Worm (Caenorhabditis elegans) whole organism, L4 larva: Measurements from ENCODE around the gene ZK742.3.

ENCODE experiments used
- D1046.2 ChIP-seq: fragments of 200-800 bp; sonication (Bioruptor generic); IDR thresholded peaks from 2 replicates; pipeline ENCODE4 v1.3.6; 2022; ENCODE audit warnings: missing genetic modification characterization, missing compliant biosample characterization
- F26F4.8 ChIP-seq: fragments of 200-800 bp; sonication (Bioruptor generic); conservative IDR thresholded peaks from 2 replicates; pipeline ENCODE4 v1.3.6; 2022; ENCODE audit warnings: missing genetic modification characterization, missing compliant biosample characterization
- F37D6.2 ChIP-seq: sonication (generic microtip); optimal IDR thresholded peaks from 2 replicates; lab custom pipeline; 2016; ENCODE audit warnings: mild to moderate bottlenecking, missing genetic modification characterization, missing compliant biosample characterization
- R02D3.7 ChIP-seq: fragments of 150-350 bp; sonication (generic microtip); optimal IDR thresholded peaks from 3 replicates; lab custom pipeline; 2014; ENCODE audit warnings: missing biosample characterization, missing genetic modification characterization
- T26A8.4 ChIP-seq: fragments of 200-800 bp; sonication (Bioruptor generic); IDR thresholded peaks from 2 replicates; pipeline ENCODE4 v1.3.6; 2022; ENCODE audit warnings: missing genetic modification characterization, missing compliant biosample characterization
- Y105C5A.15 ChIP-seq: fragments of 200-800 bp; sonication (Bioruptor generic); IDR thresholded peaks from 2 replicates; pipeline ENCODE4 v1.3.6; 2022; ENCODE audit warnings: missing genetic modification characterization, missing compliant biosample characterization
- ama-1 ChIP-seq: fragments of 150-350 bp; optimal IDR thresholded peaks from 2 replicates; lab custom pipeline; 2014; ENCODE audit warnings: inconsistent platforms, mixed read lengths
- arid-1 ChIP-seq: fragments of 200-800 bp; sonication (Bioruptor generic); conservative IDR thresholded peaks from 2 replicates; pipeline ENCODE4 v1.3.6; 2022; ENCODE audit warnings: missing genetic modification reagents, missing genetic modification characterization, missing compliant biosample characterization
- daf-16 ChIP-seq, 3 experiments: sonication (generic microtip); optimal IDR thresholded peaks; 2 replicates each; lab custom pipeline; 2016 to 2017; ENCODE audit warnings: missing genetic modification characterization in 3 of 3, missing genetic modification reagents in 3 of 3, mild to moderate bottlenecking in 2 of 3, missing compliant biosample characterization in 2 of 3, missing biosample characterization in 1 of 3, moderate library complexity in 1 of 3
- dmd-8 ChIP-seq: fragments of 200-800 bp; sonication (Bioruptor generic); IDR thresholded peaks from 2 replicates; pipeline ENCODE4 v1.3.6; 2022; ENCODE audit warnings: missing genetic modification characterization, missing compliant biosample characterization
- dmd-9 ChIP-seq: fragments of 200-800 bp; sonication (Bioruptor generic); IDR thresholded peaks from 2 replicates; pipeline ENCODE4 v1.3.6; 2022; ENCODE audit warnings: missing genetic modification reagents, missing genetic modification characterization, missing compliant biosample characterization
- duxl-1 ChIP-seq: sonication (generic microtip); optimal IDR thresholded peaks from 2 replicates; lab custom pipeline; 2016; ENCODE audit warnings: mild to moderate bottlenecking, missing genetic modification characterization, moderate library complexity, missing compliant biosample characterization; ENCODE audit not compliant: poor library complexity
- egl-43 ChIP-seq: fragments of 200-800 bp; sonication (Bioruptor generic); IDR thresholded peaks from 2 replicates; pipeline ENCODE4 v1.3.6; 2022; ENCODE audit warnings: missing genetic modification reagents, missing genetic modification characterization, missing compliant biosample characterization
- fkh-10 ChIP-seq: fragments of 150-350 bp; optimal IDR thresholded peaks from 2 replicates; lab custom pipeline; 2014; ENCODE audit warnings: missing biosample characterization, missing genetic modification reagents, missing genetic modification characterization
- gei-8 ChIP-seq: fragments of 200-800 bp; sonication (Bioruptor generic); optimal IDR thresholded peaks from 2 replicates; lab custom pipeline; 2018; ENCODE audit warnings: mild to moderate bottlenecking, missing genetic modification characterization, missing compliant biosample characterization
- hif-1 ChIP-seq, 2 experiments: sonication (generic microtip); optimal IDR thresholded peaks; 2 replicates each; lab custom pipeline; 2016 to 2017; ENCODE audit warnings: missing compliant biosample characterization in 2 of 2, missing genetic modification characterization in 2 of 2, missing genetic modification reagents in 2 of 2, missing genotype in 2 of 2, mild to moderate bottlenecking in 1 of 2
- hlh-11 ChIP-seq: fragments of 200-800 bp; sonication (Bioruptor generic); optimal IDR thresholded peaks from 2 replicates; lab custom pipeline; 2018; ENCODE audit warnings: mild to moderate bottlenecking, missing genetic modification characterization, missing compliant biosample characterization
- hmg-1.1 ChIP-seq: fragments of 200-800 bp; sonication (Bioruptor generic); IDR thresholded peaks from 2 replicates; pipeline ENCODE4 v1.3.6; 2022; ENCODE audit warnings: missing genetic modification reagents, missing genetic modification characterization, missing compliant biosample characterization
- jun-1 ChIP-seq: fragments of 150-350 bp; optimal IDR thresholded peaks from 2 replicates; lab custom pipeline; 2014; ENCODE audit warnings: missing biosample characterization, missing genetic modification reagents, missing genetic modification characterization
- lin-13 ChIP-seq: fragments of 150-350 bp; optimal IDR thresholded peaks from 2 replicates; lab custom pipeline; 2014; ENCODE audit warnings: missing biosample characterization, missing genetic modification reagents, missing genetic modification characterization
- lin-15B ChIP-seq: fragments of 150-350 bp; sonication (generic microtip); optimal IDR thresholded peaks from 3 replicates; lab custom pipeline; 2014; ENCODE audit warnings: missing biosample characterization, missing genetic modification characterization
- lin-38 ChIP-seq: fragments of 200-800 bp; sonication (Bioruptor generic); IDR thresholded peaks from 2 replicates; pipeline ENCODE4 v1.3.6; 2022; ENCODE audit warnings: missing genetic modification reagents, missing genetic modification characterization, missing compliant biosample characterization
- lir-3 ChIP-seq: sonication (generic microtip); optimal IDR thresholded peaks from 2 replicates; lab custom pipeline; 2016; ENCODE audit warnings: mild to moderate bottlenecking, missing genetic modification characterization, missing compliant biosample characterization
- lsy-2 ChIP-seq, 2 experiments: fragments of 150-350 bp in 1 of 2; sonication (generic microtip) in 1 of 2; optimal IDR thresholded peaks; 2 replicates each; lab custom pipeline; 2014 to 2017; ENCODE audit warnings: missing biosample characterization in 2 of 2, missing genetic modification characterization in 2 of 2
- madf-9 ChIP-seq: fragments of 200-800 bp; sonication (Bioruptor generic); conservative IDR thresholded peaks from 2 replicates; pipeline ENCODE4 v1.3.6; 2022; ENCODE audit warnings: missing genetic modification reagents, missing genetic modification characterization, missing compliant biosample characterization
- mdl-1 ChIP-seq, 2 experiments: fragments of 150-350 bp in 1 of 2; sonication (generic microtip) in 1 of 2; optimal IDR thresholded peaks; 2 replicates each; lab custom pipeline; 2014 to 2017; ENCODE audit warnings: missing biosample characterization in 2 of 2, missing genetic modification characterization in 2 of 2
- mep-1 ChIP-seq: fragments of 150-350 bp; sonication (generic microtip); optimal IDR thresholded peaks from 3 replicates; lab custom pipeline; 2014; ENCODE audit warnings: missing biosample characterization, missing genetic modification characterization
- mes-2 ChIP-seq: sonication (generic microtip); optimal IDR thresholded peaks from 2 replicates; lab custom pipeline; 2016; ENCODE audit warnings: missing genotype, mild to moderate bottlenecking, missing genetic modification characterization, missing compliant biosample characterization; ENCODE audit not compliant: poor library complexity, severe bottlenecking
- nhr-10 ChIP-seq: fragments of 150-350 bp; optimal IDR thresholded peaks from 2 replicates; lab custom pipeline; 2014; ENCODE audit warnings: missing biosample characterization, missing genetic modification characterization
- nhr-11 ChIP-seq: fragments of 150-350 bp; optimal IDR thresholded peaks from 2 replicates; lab custom pipeline; 2014; ENCODE audit warnings: missing biosample characterization, missing genetic modification characterization
- nhr-25 ChIP-seq: sonication (generic microtip); optimal IDR thresholded peaks from 2 replicates; lab custom pipeline; 2017; ENCODE audit warnings: missing genetic modification characterization, mild to moderate bottlenecking, missing compliant biosample characterization, antibody characterized with exemption, moderate library complexity, borderline replicate concordance; ENCODE audit not compliant: insufficient read depth
- nhr-28 ChIP-seq: fragments of 150-350 bp; optimal IDR thresholded peaks from 2 replicates; lab custom pipeline; 2014; ENCODE audit warnings: missing biosample characterization, missing genetic modification characterization
- nhr-42 ChIP-seq: fragments of 200-800 bp; sonication (Bioruptor generic); IDR thresholded peaks from 2 replicates; pipeline ENCODE4 v1.3.6; 2022; ENCODE audit warnings: missing genetic modification characterization, missing compliant biosample characterization
- nhr-6 ChIP-seq: fragments of 150-350 bp; optimal IDR thresholded peaks from 2 replicates; lab custom pipeline; 2014; ENCODE audit warnings: missing biosample characterization, missing genetic modification characterization
- nhr-76 ChIP-seq: fragments of 150-350 bp; optimal IDR thresholded peaks from 2 replicates; lab custom pipeline; 2014; ENCODE audit warnings: missing biosample characterization, missing genetic modification characterization
- nhr-77 ChIP-seq: fragments of 150-350 bp; optimal IDR thresholded peaks from 2 replicates; lab custom pipeline; 2014; ENCODE audit warnings: missing biosample characterization, missing genetic modification characterization
- pha-4 ChIP-seq, 2 experiments: fragments of 150-350 bp in 1 of 2; fragments of 200-800 bp in 1 of 2; sonication (Bioruptor generic) in 1 of 2; IDR thresholded peaks in 1 of 2; optimal IDR thresholded peaks in 1 of 2; 2 replicates each; pipeline versions ENCODE4 v1.3.6 to Lab custom; 2014 to 2022; ENCODE audit warnings: missing genetic modification characterization in 2 of 2, missing genetic modification reagents in 2 of 2, missing biosample characterization in 1 of 2, missing compliant biosample characterization in 1 of 2
- pqm-1 ChIP-seq: sonication (generic microtip); optimal IDR thresholded peaks from 2 replicates; lab custom pipeline; 2017; ENCODE audit warnings: missing biosample characterization, missing genetic modification characterization
- rbr-2 ChIP-seq: sonication (generic microtip); optimal IDR thresholded peaks from 2 replicates; lab custom pipeline; 2016; ENCODE audit warnings: missing genotype, missing genetic modification characterization, missing compliant biosample characterization
- saeg-2 ChIP-seq: fragments of 200-800 bp; sonication (Bioruptor generic); IDR thresholded peaks from 2 replicates; pipeline ENCODE4 v1.3.6; 2022; ENCODE audit warnings: missing genetic modification reagents, missing genetic modification characterization, missing compliant biosample characterization
- set-16 ChIP-seq: fragments of 200-800 bp; sonication (Bioruptor generic); IDR thresholded peaks from 2 replicates; pipeline ENCODE4 v1.3.6; 2022; ENCODE audit warnings: missing genetic modification reagents, missing genetic modification characterization, missing compliant biosample characterization
- skn-1 ChIP-seq: fragments of 150-350 bp; optimal IDR thresholded peaks from 2 replicates; lab custom pipeline; 2014; ENCODE audit warnings: missing biosample characterization, missing genetic modification characterization
- spr-1 ChIP-seq: sonication (generic microtip); optimal IDR thresholded peaks from 2 replicates; lab custom pipeline; 2016; ENCODE audit warnings: mild to moderate bottlenecking, missing genetic modification characterization, missing compliant biosample characterization
- tra-1 ChIP-seq: fragments of 200-800 bp; sonication (Bioruptor generic); IDR thresholded peaks from 2 replicates; pipeline ENCODE4 v1.3.6; 2022; ENCODE audit warnings: missing genetic modification reagents, missing genetic modification characterization, missing compliant biosample characterization
- unc-39 ChIP-seq: sonication (generic microtip); optimal IDR thresholded peaks from 2 replicates; lab custom pipeline; 2017; ENCODE audit warnings: missing biosample characterization, missing genetic modification characterization
- zfp-3 ChIP-seq: fragments of 200-800 bp; sonication (Bioruptor generic); conservative IDR thresholded peaks from 2 replicates; pipeline ENCODE4 v1.3.6; 2022; ENCODE audit warnings: missing genetic modification reagents, missing genetic modification characterization, missing compliant biosample characterization
- ztf-7 ChIP-seq: fragments of 150-350 bp; optimal IDR thresholded peaks from 2 replicates; lab custom pipeline; 2014; ENCODE audit warnings: missing biosample characterization, missing genetic modification characterization

The ZK742.3 gene

DNA sequence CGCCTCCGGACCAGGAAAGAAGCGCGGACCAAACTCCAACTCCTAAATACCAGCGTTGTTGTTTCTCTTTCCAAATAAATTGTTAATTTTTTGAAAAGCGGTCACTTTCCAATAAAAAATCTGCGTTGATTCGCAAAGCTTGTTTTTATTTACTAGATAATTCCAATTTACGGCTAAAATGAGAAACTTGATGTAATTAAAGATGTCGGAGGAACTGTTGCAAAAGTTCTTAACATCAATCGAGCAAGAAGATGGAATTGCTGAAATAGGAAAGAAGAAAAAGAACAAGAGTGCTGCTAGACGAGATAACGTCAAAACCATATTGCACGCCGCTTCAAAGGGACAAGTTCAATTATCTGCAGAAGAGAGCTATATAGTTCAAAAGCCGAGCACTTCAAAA, 32.6 kb downstream of the ZK742.3 start, which contains the start of gene C26F1.3 (continued):
- TF ChIP-seq nhr-6 (tag; lab: Kevin White, UChicago) (no peak), hif-1 (tag; optimal IDR thresholded peaks at IDR 0.05; lab: Kevin White, UChicago) (no peak), Y105C5A.15 (GFP tag; lab: Robert Waterston, UW) (peak; percentile 35; the same call in 1 of the 2 replicates), lin-38 (GFP tag; lab: Robert Waterston, UW) (peak; percentile 29; the same call in 1 of the 2 replicates), fkh-10 (GFP tag; lab: Kevin White, UChicago) (no peak), duxl-1 (tag; lab: Kevin White, UChicago) (no peak), egl-43 (no peak), mdl-1 (tag; optimal IDR thresholded peaks at IDR 0.05; lab: Kevin White, UChicago) (no peak), nhr-42 (no peak), nhr-11 (tag; lab: Kevin White, UChicago) (no peak), lin-15B (tag; lab: Kevin White, UChicago) (no peak), mep-1 (tag; lab: Kevin White, UChicago) (no peak)

ce11 chrV:7776029-7776628, 33.6 kb downstream of the ZK742.3 start, which contains the start of the genes rpl-39 and rps-30:
Gene rpl-39, minus strand, starts transcription at chrV:7776079.
Gene rps-30, plus strand, starts transcription at chrV:7776578.
- TF ChIP-seq lin-13 (peak; percentile 77), R02D3.7 (tag; lab: Kevin White, UChicago) (peak; percentile 44), arid-1 (0 out of 2 replicates have a peak, but pooled peaks have one; percentile 26), ama-1 (lab: Kevin White, UChicago) (peak; percentile 40), saeg-2 (GFP tag; lab: Robert Waterston, UW) (no peak), spr-1 (tag; lab: Kevin White, UChicago) (peak; percentile 69), unc-39 (tag; lab: Kevin White, UChicago) (no peak), nhr-76 (tag; lab: Kevin White, UChicago) (no peak), F26F4.8 (GFP tag; lab: Robert Waterston, UW) (no peak), nhr-25 (peak; percentile 72), mes-2 (tag; lab: Kevin White, UChicago) (peak; percentile 87), dmd-8 (GFP tag; lab: Robert Waterston, UW) (no peak), dmd-9 (GFP tag; lab: Robert Waterston, UW) (no peak), nhr-10 (tag; lab: Kevin White, UChicago) (no peak), daf-16 (GFP tag; optimal IDR thresholded peaks at IDR 0.05; lab: Kevin White, UChicago) (no peak), daf-16 (tag; optimal IDR thresholded peaks at IDR 0.05; lab: Kevin White, UChicago) (no peak), zfp-3 (GFP tag; lab: Robert Waterston, UW) (no peak), madf-9 (GFP tag; lab: Robert Waterston, UW) (0 out of 2 replicates have a peak, but pooled peaks have one; percentile 26), hlh-11 (tag; lab: Kevin White, UChicago) (peak; percentile 83), gei-8 (no peak), pha-4 (GFP tag; IDR thresholded peaks at IDR 0.05; lab: Robert Waterston, UW) (0 out of 2 replicates have a peak, but pooled peaks have one; percentile 38), pha-4 (tag; optimal IDR thresholded peaks at IDR 0.05; lab: Kevin White, UChicago) (peak; percentile 1), mep-1 (tag; lab: Kevin White, UChicago) (peak; percentile 90), D1046.2 (GFP tag; lab: Robert Waterston, UW) (no peak), nhr-11 (tag; lab: Kevin White, UChicago) (peak; percentile 87), T26A8.4 (GFP tag; lab: Robert Waterston, UW) (no peak), nhr-28 (tag; lab: Kevin White, UChicago) (peak; percentile 81), F37D6.2 (peak; percentile 16), skn-1 (tag; lab: Kevin White, UChicago) (no peak), lir-3 (tag; lab: Kevin White, UChicago) (no peak), ztf-7 (peak; percentile 20), rbr-2 (tag; lab: Kevin White, UChicago) (peak; percentile 82), hif-1 (tag; optimal IDR thresholded peaks at IDR 0.05; lab: Kevin White, UChicago) (peak in 1 of 2 experiments; percentile 83), nhr-77 (peak; percentile 96), hmg-1.1 (GFP tag; lab: Robert Waterston, UW) (peak; percentile 81), set-16 (peak; percentile 35; the same call in 1 of the 2 replicates), tra-1 (GFP tag; lab: Robert Waterston, UW) (no peak), lsy-2 (tag; optimal IDR thresholded peaks at IDR 0.05; lab: Kevin White, UChicago) (peak; percentile 4 to 91), pqm-1 (peak; percentile 11), jun-1 (tag; lab: Kevin White, UChicago) (peak; percentile 4)
